Fruit fly (Drosophila melanogaster): ENCODE data around the gene Ubc2.

The Ubc2 gene

DNA sequence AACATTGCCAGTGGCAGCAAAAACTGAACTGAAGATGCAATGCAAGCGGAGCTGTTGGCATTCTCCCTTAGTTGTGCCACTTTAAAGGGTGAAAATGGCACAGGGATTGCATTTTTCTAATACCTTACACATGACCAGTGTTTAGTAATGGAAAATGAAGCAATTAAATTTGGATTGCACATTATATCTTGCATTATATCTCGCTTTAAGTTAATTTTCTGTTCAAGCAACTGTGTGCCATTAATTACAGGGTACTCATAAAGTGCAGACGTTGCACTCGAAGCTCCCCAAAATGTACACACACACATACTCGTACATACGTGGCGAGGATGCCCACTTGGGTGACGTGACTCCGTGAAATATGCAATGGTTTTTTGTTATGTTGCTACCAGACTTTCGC lies 8.2 kb downstream of the Ubc2 start (continued):
- no peak for TF ChIP-seq Eip93F (GFP tag; optimal IDR thresholded peaks at IDR 0.05)
- TF ChIP-seq CG10631 (GFP tag; optimal IDR thresholded peaks at IDR 0.05) = peak; percentile 53
- TF ChIP-seq Eip75B (GFP tag; optimal IDR thresholded peaks at IDR 0.05) = peak; percentile 54
- TF ChIP-seq Hr4 (GFP tag; optimal IDR thresholded peaks at IDR 0.05) = peak; percentile 26
- peak; percentile 49 for TF ChIP-seq lz (GFP tag; optimal IDR thresholded peaks at IDR 0.05)
- no peak for TF ChIP-seq CG4318 (GFP tag; optimal IDR thresholded peaks at IDR 0.05)
- peak; percentile 51 for TF ChIP-seq CG31627 (GFP tag; optimal IDR thresholded peaks at IDR 0.05)
- TF ChIP-seq fd59A (GFP tag; optimal IDR thresholded peaks at IDR 0.05) = no peak
- peak; percentile 35 for TF ChIP-seq Hr39 (GFP tag; optimal IDR thresholded peaks at IDR 0.05)
- TF ChIP-seq CG6163 (GFP tag; IDR thresholded peaks at IDR 0.05) = peak; percentile 71
- TF ChIP-seq Lpt (GFP tag; optimal IDR thresholded peaks at IDR 0.05) = no peak
- peak; percentile 61 for TF ChIP-seq acj6 (GFP tag; optimal IDR thresholded peaks at IDR 0.05)
- peak; percentile 41 for TF ChIP-seq Sox102F (GFP tag; optimal IDR thresholded peaks at IDR 0.05)
- peak; percentile 56 for TF ChIP-seq CG3919 (GFP tag; optimal IDR thresholded peaks at IDR 0.05)
- TF ChIP-seq CG6808 (GFP tag; optimal IDR thresholded peaks at IDR 0.05) = no peak
- TF ChIP-seq topi (GFP tag; optimal IDR thresholded peaks at IDR 0.05) = peak; percentile 45
- TF ChIP-seq pdm3 (GFP tag; optimal IDR thresholded peaks at IDR 0.05) = peak; percentile 51
- TF ChIP-seq eg (GFP tag; IDR thresholded peaks at IDR 0.05) = no peak
- TF ChIP-seq vri (GFP tag; optimal IDR thresholded peaks at IDR 0.05) = no peak
- peak; percentile 38 for TF ChIP-seq CG3032 (tag; optimal IDR thresholded peaks at IDR 0.05)
- TF ChIP-seq CG32006 (GFP tag; optimal IDR thresholded peaks at IDR 0.05) = peak; percentile 57
- TF ChIP-seq fkh (GFP tag; optimal IDR thresholded peaks at IDR 0.05) = no peak
- peak; percentile 50 for TF ChIP-seq CG34406 (GFP tag; optimal IDR thresholded peaks at IDR 0.05)
- TF ChIP-seq dsx (GFP tag; optimal IDR thresholded peaks at IDR 0.05; ENCODE audit: poor library complexity, severe bottlenecking) = peak; percentile 11
- TF ChIP-seq Ets96B (tag; optimal IDR thresholded peaks at IDR 0.05) = peak; percentile 61
- TF ChIP-seq achi (GFP tag; optimal IDR thresholded peaks at IDR 0.05) = peak; percentile 45

DNA sequence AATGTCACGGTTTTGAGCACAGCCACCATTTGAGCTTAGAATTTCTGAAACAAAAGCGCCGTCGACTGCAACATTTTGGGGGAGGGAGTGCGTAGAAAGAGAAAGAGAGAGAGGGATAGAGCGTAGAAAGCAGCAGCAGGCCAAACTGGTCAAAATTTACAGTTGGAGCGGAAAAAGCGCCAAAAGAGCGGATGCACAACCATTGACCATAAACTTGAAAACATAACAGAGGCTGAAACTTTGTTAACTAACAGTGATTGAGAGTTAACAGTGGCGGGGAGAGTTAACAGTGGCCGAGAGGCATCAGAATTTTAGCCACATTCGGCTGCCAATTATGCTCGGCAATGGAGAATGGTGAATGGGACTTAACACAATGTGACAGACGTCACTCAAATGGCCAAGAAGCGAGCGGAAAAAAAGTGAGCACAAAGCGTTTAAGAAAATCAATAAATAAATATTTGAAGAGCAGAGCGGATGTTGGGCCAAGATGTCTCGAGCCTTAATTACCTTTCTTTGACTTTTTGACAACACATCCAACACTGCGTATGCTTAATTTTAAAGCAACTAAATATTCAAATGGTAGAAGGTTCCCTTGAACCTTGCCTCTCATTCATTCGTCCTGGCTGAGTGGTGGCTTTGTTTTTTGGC lies 10.6 kb downstream of the Ubc2 start:
- TF ChIP-seq CG11902 (GFP tag; optimal IDR thresholded peaks at IDR 0.05) (no peak), Eip78C (GFP tag) (peak; percentile 29), fd85E (GFP tag; optimal IDR thresholded peaks at IDR 0.05) (no peak), cyc (GFP tag; optimal IDR thresholded peaks at IDR 0.05) (no peak), pdm3 (GFP tag; optimal IDR thresholded peaks at IDR 0.05) (no peak), salr (GFP tag; optimal IDR thresholded peaks at IDR 0.05) (no peak), dsx (GFP tag; optimal IDR thresholded peaks at IDR 0.05; ENCODE audit: poor library complexity, severe bottlenecking) (peak; percentile 33)

DNA sequence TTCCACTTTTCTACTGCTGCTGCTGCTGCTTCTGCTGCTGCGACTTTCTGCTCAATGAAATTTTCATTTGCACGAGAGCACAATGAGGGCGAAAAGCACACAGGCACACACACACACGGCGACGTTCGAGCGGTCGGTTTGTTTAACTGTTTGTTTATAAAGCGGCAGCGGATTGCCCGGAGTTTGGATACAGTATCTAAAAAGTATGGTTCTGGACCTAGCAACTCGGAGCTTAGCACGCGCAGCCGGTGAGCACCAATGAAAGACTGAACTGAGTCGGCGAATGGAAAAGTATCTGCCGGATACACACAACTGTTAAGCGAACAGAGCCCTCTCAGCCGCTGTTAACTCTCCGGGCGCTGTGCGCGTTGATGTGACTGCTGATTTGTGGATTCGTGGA lies 11.8 kb downstream of the Ubc2 start, which contains the start of gene CG17124:
CG17124 (minus strand) TSS at position 277 of the 400 bp plus-strand sequence.
- TF ChIP-seq pdm3 (GFP tag; optimal IDR thresholded peaks at IDR 0.05) = no peak
- TF ChIP-seq CG6808 (GFP tag; optimal IDR thresholded peaks at IDR 0.05) = peak; percentile 20
- TF ChIP-seq CG15336 (GFP tag; IDR thresholded peaks at IDR 0.05) = 0 out of 2 replicates have a peak, but pooled peaks have one; percentile 32
- TF ChIP-seq CG31627 (GFP tag; optimal IDR thresholded peaks at IDR 0.05) = no peak
- no peak for TF ChIP-seq CG8632 (GFP tag; optimal IDR thresholded peaks at IDR 0.05)
- TF ChIP-seq CG34406 (GFP tag; optimal IDR thresholded peaks at IDR 0.05) = no peak
- TF ChIP-seq svp (GFP tag) = peak; percentile 54
- TF ChIP-seq Ets96B (tag; optimal IDR thresholded peaks at IDR 0.05) = peak; percentile 6
- TF ChIP-seq dsx (GFP tag; optimal IDR thresholded peaks at IDR 0.05; ENCODE audit: poor library complexity, severe bottlenecking) = peak; percentile 66
- no peak for TF ChIP-seq salr (GFP tag; optimal IDR thresholded peaks at IDR 0.05)
- peak; percentile 64; the same call in 2 of the 3 replicates for TF ChIP-seq CG6163 (GFP tag; IDR thresholded peaks at IDR 0.05)
- TF ChIP-seq CG16779 (tag; optimal IDR thresholded peaks at IDR 0.05) = peak; percentile 57
- TF ChIP-seq CG4318 (GFP tag; optimal IDR thresholded peaks at IDR 0.05) = no peak
- TF ChIP-seq fd85E (GFP tag; optimal IDR thresholded peaks at IDR 0.05) = no peak
- TF ChIP-seq net (GFP tag; optimal IDR thresholded peaks at IDR 0.05) = peak; percentile 61
- no peak for TF ChIP-seq vri (GFP tag; optimal IDR thresholded peaks at IDR 0.05)
- peak; percentile 27 for TF ChIP-seq achi (GFP tag; optimal IDR thresholded peaks at IDR 0.05)
- TF ChIP-seq Met (GFP tag; optimal IDR thresholded peaks at IDR 0.05) = no peak
- peak; percentile 77 for TF ChIP-seq Eip78C (GFP tag)
- peak; percentile 37 for TF ChIP-seq esn (GFP tag; optimal IDR thresholded peaks at IDR 0.05)
- no peak for TF ChIP-seq spab (GFP tag; optimal IDR thresholded peaks at IDR 0.05)
- peak; percentile 29 for TF ChIP-seq CG6276 (GFP tag; optimal IDR thresholded peaks at IDR 0.05)
- no peak for TF ChIP-seq Blimp-1 (GFP tag; optimal IDR thresholded peaks at IDR 0.05)
- no peak for TF ChIP-seq acj6 (GFP tag; optimal IDR thresholded peaks at IDR 0.05)
- no peak for TF ChIP-seq CG6792 (GFP tag; optimal IDR thresholded peaks at IDR 0.05)
- no peak for TF ChIP-seq CG11902 (GFP tag; optimal IDR thresholded peaks at IDR 0.05)
- no peak for TF ChIP-seq Eip93F (GFP tag; optimal IDR thresholded peaks at IDR 0.05)
- no peak for TF ChIP-seq dac (GFP tag; optimal IDR thresholded peaks at IDR 0.05)
- no peak for TF ChIP-seq Hr39 (GFP tag; optimal IDR thresholded peaks at IDR 0.05)
- no peak for TF ChIP-seq Ets21C (GFP tag; optimal IDR thresholded peaks at IDR 0.05)
- no peak for TF ChIP-seq Lpt (GFP tag; optimal IDR thresholded peaks at IDR 0.05)
- TF ChIP-seq CG7368 (GFP tag; optimal IDR thresholded peaks at IDR 0.05) = no peak
